Fruit fly (Drosophila melanogaster): Measurements from ENCODE around the gene Sos.

DNA sequence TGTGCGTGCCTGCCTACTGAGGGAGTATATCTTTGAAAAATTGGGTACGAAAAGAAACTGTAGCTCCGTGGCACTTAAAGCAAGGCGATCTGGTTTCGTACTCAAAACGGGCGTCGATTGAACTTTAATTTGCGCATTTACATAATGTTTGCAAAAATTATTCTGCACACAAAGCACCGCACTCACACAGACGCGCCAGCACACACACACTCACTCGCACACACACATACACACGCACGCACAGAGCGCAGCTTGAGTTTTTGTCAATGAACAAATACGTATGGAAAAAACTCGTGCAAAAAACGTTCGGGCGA, 33.9 kb upstream of the Sos start:
- TF ChIP-seq CG18619 (GFP tag; optimal IDR thresholded peaks at IDR 0.05) (no peak), Chrac-16 (GFP tag; optimal IDR thresholded peaks at IDR 0.05) (no peak), ase (GFP tag; IDR thresholded peaks at IDR 0.05) (no peak), dimm (GFP tag; IDR thresholded peaks at IDR 0.05) (no peak), amos (GFP tag; IDR thresholded peaks at IDR 0.05; ENCODE audit: partially characterized antibody) (no peak), pum (GFP tag; optimal IDR thresholded peaks at IDR 0.05) (no peak)
